Fruit fly (Drosophila melanogaster): ENCODE data around the gene Anp.

The Anp gene

dm6 chr3R:30189836-30190235, 19.9 kb upstream of the Anp start (continued):
- TF ChIP-seq CG9437 (GFP tag; optimal IDR thresholded peaks at IDR 0.05) (peak; percentile 56), salm (tag; optimal IDR thresholded peaks at IDR 0.05) (peak; percentile 48), da (GFP tag; optimal IDR thresholded peaks at IDR 0.05) (no peak), Gsc (GFP tag; IDR thresholded peaks at IDR 0.05) (peak; percentile 52; the same call in 1 of the 2 replicates), Med (GFP tag) (peak; percentile 95), mld (GFP tag; IDR thresholded peaks at IDR 0.05; ENCODE audit: partially characterized antibody) (no peak), Mad (GFP tag; optimal IDR thresholded peaks at IDR 0.05) (no peak), ab (GFP tag; optimal IDR thresholded peaks at IDR 0.05) (peak; percentile 21), CG7987 (GFP tag; optimal IDR thresholded peaks at IDR 0.05) (no peak), CG14860 (GFP tag; IDR thresholded peaks at IDR 0.05; ENCODE audit: partially characterized antibody) (no peak), CG3281 (GFP tag; optimal IDR thresholded peaks at IDR 0.05) (peak; percentile 65), Oli (tag; optimal IDR thresholded peaks at IDR 0.05) (peak; percentile 81), BtbVII (GFP tag; optimal IDR thresholded peaks at IDR 0.05) (peak; percentile 44), CG7786 (GFP tag; optimal IDR thresholded peaks at IDR 0.05) (no peak), CG15269 (tag; optimal IDR thresholded peaks at IDR 0.05) (peak; percentile 79), CG13287 (GFP tag; IDR thresholded peaks at IDR 0.05; ENCODE audit: partially characterized antibody) (no peak), bbx (GFP tag; IDR thresholded peaks at IDR 0.05; ENCODE audit: partially characterized antibody) (no peak), CG1647 (GFP tag; optimal IDR thresholded peaks at IDR 0.05) (peak; percentile 13), CG4707 (GFP tag; optimal IDR thresholded peaks at IDR 0.05) (peak; percentile 30), CG43689 (GFP tag; IDR thresholded peaks at IDR 0.05) (peak; percentile 58), CG15601 (tag; optimal IDR thresholded peaks at IDR 0.05) (peak; percentile 42), Sox100B (GFP tag; optimal IDR thresholded peaks at IDR 0.05) (peak; percentile 71), usp (GFP tag; optimal IDR thresholded peaks at IDR 0.05) (no peak), CG42726 (GFP tag; IDR thresholded peaks at IDR 0.05; ENCODE audit: partially characterized antibody) (no peak), CG10321 (GFP tag; IDR thresholded peaks at IDR 0.05) (no peak), MBD-R2 (GFP tag; IDR thresholded peaks at IDR 0.05) (peak; percentile 45; the same call in 1 of the 2 replicates), pnt (GFP tag; optimal IDR thresholded peaks at IDR 0.05) (peak; percentile 66), CG6765 (GFP tag; optimal IDR thresholded peaks at IDR 0.05) (no peak), CG11695 (GFP tag; IDR thresholded peaks at IDR 0.05) (peak; percentile 75; the same call in 2 of the 3 replicates), ems (GFP tag; optimal IDR thresholded peaks at IDR 0.05) (peak; percentile 24), tio (GFP tag; optimal IDR thresholded peaks at IDR 0.05) (peak; percentile 65), amos (GFP tag; IDR thresholded peaks at IDR 0.05; ENCODE audit: partially characterized antibody) (no peak), her (GFP tag; optimal IDR thresholded peaks at IDR 0.05) (peak; percentile 3), ken (GFP tag; IDR thresholded peaks at IDR 0.05) (peak; percentile 41; the same call in 1 of the 3 replicates), oc (tag; optimal IDR thresholded peaks at IDR 0.05) (peak; percentile 71), pros (GFP tag; optimal IDR thresholded peaks at IDR 0.05) (no peak), H15 (GFP tag; IDR thresholded peaks at IDR 0.05) (peak; percentile 79; the same call in 2 of the 3 replicates), CG18599 (GFP tag; optimal IDR thresholded peaks at IDR 0.05) (peak; percentile 70), H2.0 (GFP tag; IDR thresholded peaks at IDR 0.05) (peak; percentile 73), dysf (GFP tag; IDR thresholded peaks at IDR 0.05) (peak; percentile 88), CG6854 (GFP tag; optimal IDR thresholded peaks at IDR 0.05) (peak; percentile 29), NFAT (GFP tag; IDR thresholded peaks at IDR 0.05) (0 out of 2 replicates have a peak, but pooled peaks have one; percentile 31), pfk (GFP tag; optimal IDR thresholded peaks at IDR 0.05) (no peak), Poxn (GFP tag; IDR thresholded peaks at IDR 0.05) (no peak), gcm2 (GFP tag; optimal IDR thresholded peaks at IDR 0.05) (peak; percentile 10), CG5180 (GFP tag; optimal IDR thresholded peaks at IDR 0.05) (peak; percentile 48), CG15479 (GFP tag; optimal IDR thresholded peaks at IDR 0.05) (no peak), Dll (GFP tag; IDR thresholded peaks at IDR 0.05; ENCODE audit: partially characterized antibody) (no peak), Hsf (GFP tag; optimal IDR thresholded peaks at IDR 0.05) (peak; percentile 62), CG9609 (GFP tag; optimal IDR thresholded peaks at IDR 0.05) (peak; percentile 60)
